Worm (Caenorhabditis elegans) whole organism, L4 larva: Measurements from ENCODE around the gene Y38H6C.20.

Source experiments
- aha-1 ChIP-seq: fragments of 150-350 bp; peaks from one replicate; lab custom pipeline; 2014; ENCODE audit warnings: missing biosample characterization, missing genetic modification characterization
- ama-1 ChIP-seq: fragments of 150-350 bp; optimal IDR thresholded peaks from 2 replicates; lab custom pipeline; 2014; ENCODE audit warnings: inconsistent platforms, mixed read lengths
- ces-1 ChIP-seq: fragments of 150-350 bp; sonication (generic microtip); optimal IDR thresholded peaks from 4 replicates; lab custom pipeline; 2014; ENCODE audit warnings: missing biosample characterization, missing genetic modification reagents, missing genetic modification characterization
- dpl-1 ChIP-seq: fragments of 150-350 bp; optimal IDR thresholded peaks from 2 replicates; lab custom pipeline; 2014; ENCODE audit warnings: missing biosample characterization, missing genetic modification reagents, missing genetic modification characterization
- lin-1 ChIP-seq: fragments of 200-800 bp; sonication (Bioruptor generic); IDR thresholded peaks from 2 replicates; pipeline ENCODE4 v1.3.6; 2022; ENCODE audit warnings: missing genetic modification reagents, missing genetic modification characterization, missing compliant biosample characterization
- lin-29 ChIP-seq: fragments of 200-800 bp; sonication (Bioruptor generic); IDR thresholded peaks from 2 replicates; pipeline ENCODE4 v1.3.6; 2022; ENCODE audit warnings: missing genetic modification reagents, missing genetic modification characterization, missing compliant biosample characterization
- nhr-25 ChIP-seq: sonication (generic microtip); optimal IDR thresholded peaks from 2 replicates; lab custom pipeline; 2017; ENCODE audit warnings: missing genetic modification characterization, mild to moderate bottlenecking, missing compliant biosample characterization, antibody characterized with exemption, moderate library complexity, borderline replicate concordance; ENCODE audit not compliant: insufficient read depth
- pha-4 ChIP-seq, 2 experiments: fragments of 150-350 bp in 1 of 2; fragments of 200-800 bp in 1 of 2; sonication (Bioruptor generic) in 1 of 2; IDR thresholded peaks in 1 of 2; optimal IDR thresholded peaks in 1 of 2; 2 replicates each; pipeline versions ENCODE4 v1.3.6 to Lab custom; 2014 to 2022; ENCODE audit warnings: missing genetic modification characterization in 2 of 2, missing genetic modification reagents in 2 of 2, missing biosample characterization in 1 of 2, missing compliant biosample characterization in 1 of 2
- unc-39 ChIP-seq: sonication (generic microtip); optimal IDR thresholded peaks from 2 replicates; lab custom pipeline; 2017; ENCODE audit warnings: missing biosample characterization, missing genetic modification characterization
- vab-7 ChIP-seq: fragments of 200-800 bp; sonication (Bioruptor generic); IDR thresholded peaks from 2 replicates; pipeline ENCODE4 v1.3.6; 2022; ENCODE audit warnings: missing genetic modification reagents, missing genetic modification characterization, missing compliant biosample characterization

ce11 chrV:20544610-20545009 is 6.4 kb downstream of the Y38H6C.20 start:
- no peak for TF ChIP-seq ces-1
- TF ChIP-seq dpl-1 (GFP tag; lab: Kevin White, UChicago) = no peak
- no peak for TF ChIP-seq unc-39
- no peak for TF ChIP-seq lin-29
- no peak for TF ChIP-seq pha-4 (GFP tag; IDR thresholded peaks at IDR 0.05; lab: Robert Waterston, UW)
- TF ChIP-seq pha-4 (tag; optimal IDR thresholded peaks at IDR 0.05; lab: Kevin White, UChicago) = no peak
- no peak for TF ChIP-seq ama-1 (lab: Kevin White, UChicago)
- TF ChIP-seq lin-1 (GFP tag; lab: Robert Waterston, UW) = no peak
- no peak for TF ChIP-seq nhr-25 (tag; lab: Kevin White, UChicago)
- no peak for TF ChIP-seq vab-7 (GFP tag; lab: Robert Waterston, UW)
- TF ChIP-seq aha-1 (tag; lab: Kevin White, UChicago) = no peak
